Fruit fly (Drosophila melanogaster): Measurements from ENCODE around the gene Sf3b5.

Sf3b5 gene

dm6 chr3R:8978768-8979167 lies 36.4 kb downstream of the Sf3b5 start (continued):
- TF ChIP-seq vri (GFP tag; optimal IDR thresholded peaks at IDR 0.05) (no peak), salr (GFP tag; optimal IDR thresholded peaks at IDR 0.05) (peak in 1 of 2 experiments; percentile 43), Hr38 (GFP tag; optimal IDR thresholded peaks at IDR 0.05) (no peak), net (GFP tag; optimal IDR thresholded peaks at IDR 0.05) (no peak), Eip78C (GFP tag) (peak; percentile 94), CG10669 (GFP tag; optimal IDR thresholded peaks at IDR 0.05) (peak; percentile 37), CG6163 (GFP tag; IDR thresholded peaks at IDR 0.05) (peak; percentile 63; the same call in 2 of the 3 replicates), esn (GFP tag; optimal IDR thresholded peaks at IDR 0.05) (peak; percentile 88), CG7368 (GFP tag; optimal IDR thresholded peaks at IDR 0.05) (peak; percentile 30), Sox14 (GFP tag; optimal IDR thresholded peaks at IDR 0.05) (peak; percentile 71), Sox15 (GFP tag; optimal IDR thresholded peaks at IDR 0.05) (peak; percentile 71), Gug (GFP tag; IDR thresholded peaks at IDR 0.05) (no peak), OdsH (GFP tag; optimal IDR thresholded peaks at IDR 0.05) (peak; percentile 73), CG16779 (tag; optimal IDR thresholded peaks at IDR 0.05) (no peak), Ets96B (tag; optimal IDR thresholded peaks at IDR 0.05) (peak; percentile 13), eg (GFP tag; IDR thresholded peaks at IDR 0.05) (peak; percentile 56; the same call in 1 of the 3 replicates), dac (GFP tag; optimal IDR thresholded peaks at IDR 0.05) (no peak), CG34406 (GFP tag; optimal IDR thresholded peaks at IDR 0.05) (peak; percentile 90)

- TF ChIP-seq pdm3 (GFP tag; optimal IDR thresholded peaks at IDR 0.05): no peak
- no peak for TF ChIP-seq CG6276 (GFP tag; optimal IDR thresholded peaks at IDR 0.05)
- TF ChIP-seq Hr39 (GFP tag; optimal IDR thresholded peaks at IDR 0.05): no peak
- no peak for TF ChIP-seq Smox (GFP tag; optimal IDR thresholded peaks at IDR 0.05)
- TF ChIP-seq Ets21C (GFP tag; optimal IDR thresholded peaks at IDR 0.05): no peak
- no peak for TF ChIP-seq Hr4 (GFP tag; optimal IDR thresholded peaks at IDR 0.05)
- TF ChIP-seq CG8119 (GFP tag; IDR thresholded peaks at IDR 0.05): no peak
- TF ChIP-seq CG11294 (GFP tag; IDR thresholded peaks at IDR 0.05): no peak
- no peak for TF ChIP-seq CG32006 (GFP tag; optimal IDR thresholded peaks at IDR 0.05)
- TF ChIP-seq Sox102F (GFP tag; optimal IDR thresholded peaks at IDR 0.05): no peak
- no peak for TF ChIP-seq CG4318 (GFP tag; optimal IDR thresholded peaks at IDR 0.05)
- TF ChIP-seq CG6163 (GFP tag; IDR thresholded peaks at IDR 0.05): no peak
- no peak for TF ChIP-seq ss (GFP tag; optimal IDR thresholded peaks at IDR 0.05)
- TF ChIP-seq Eip78C (GFP tag): no peak
- no peak for TF ChIP-seq salr (GFP tag; optimal IDR thresholded peaks at IDR 0.05)
- no peak for TF ChIP-seq CG7368 (GFP tag; optimal IDR thresholded peaks at IDR 0.05)
- TF ChIP-seq fd59A (GFP tag; optimal IDR thresholded peaks at IDR 0.05): no peak
- no peak for TF ChIP-seq CG15336 (GFP tag; IDR thresholded peaks at IDR 0.05)
- TF ChIP-seq CG11902 (GFP tag; optimal IDR thresholded peaks at IDR 0.05): no peak
- TF ChIP-seq Lpt (GFP tag; optimal IDR thresholded peaks at IDR 0.05): no peak
Observed at dm6 chr3R:8976073-8976593, 39.0 kb downstream of the Sf3b5 start.

- TF ChIP-seq CG11294 (GFP tag; IDR thresholded peaks at IDR 0.05) (no peak), CG6276 (GFP tag; optimal IDR thresholded peaks at IDR 0.05) (peak; percentile 73), topi (GFP tag; optimal IDR thresholded peaks at IDR 0.05) (no peak), Sox102F (GFP tag; optimal IDR thresholded peaks at IDR 0.05) (no peak), Hr4 (GFP tag; optimal IDR thresholded peaks at IDR 0.05) (no peak), spab (GFP tag; optimal IDR thresholded peaks at IDR 0.05) (peak; percentile 9), CG8119 (GFP tag; IDR thresholded peaks at IDR 0.05) (peak; percentile 66; the same call in 2 of the 3 replicates), svp (GFP tag) (no peak), Eip93F (GFP tag; optimal IDR thresholded peaks at IDR 0.05) (no peak), salr (GFP tag; optimal IDR thresholded peaks at IDR 0.05) (peak in 1 of 2 experiments; percentile 39), esn (GFP tag; optimal IDR thresholded peaks at IDR 0.05) (no peak), cyc (GFP tag; optimal IDR thresholded peaks at IDR 0.05) (no peak), CG6854 (GFP tag; optimal IDR thresholded peaks at IDR 0.05) (peak; percentile 13), CG8632 (GFP tag; optimal IDR thresholded peaks at IDR 0.05) (peak; percentile 20), net (GFP tag; optimal IDR thresholded peaks at IDR 0.05) (no peak), CG32006 (GFP tag; optimal IDR thresholded peaks at IDR 0.05) (peak; percentile 41), dsx (GFP tag; optimal IDR thresholded peaks at IDR 0.05; ENCODE audit: poor library complexity, severe bottlenecking) (peak; percentile 13), fd85E (GFP tag; optimal IDR thresholded peaks at IDR 0.05) (no peak), Eip75B (GFP tag; optimal IDR thresholded peaks at IDR 0.05) (peak; percentile 72), CG3032 (tag; optimal IDR thresholded peaks at IDR 0.05) (no peak), CG10669 (GFP tag; optimal IDR thresholded peaks at IDR 0.05) (peak; percentile 2), Sox15 (GFP tag; optimal IDR thresholded peaks at IDR 0.05) (no peak), acj6 (GFP tag; optimal IDR thresholded peaks at IDR 0.05) (no peak), CG6808 (GFP tag; optimal IDR thresholded peaks at IDR 0.05) (peak; percentile 43), Eip78C (GFP tag) (peak; percentile 65), CG3919 (GFP tag; optimal IDR thresholded peaks at IDR 0.05) (peak; percentile 2)
Observed at dm6 chr3R:8971794-8972193, 43.3 kb downstream of the Sf3b5 start.
